Fruit fly (Drosophila melanogaster) whole organism, adult: ENCODE measurements around the gene pkm.

Experiments
- CG14711 ChIP-seq: fragments of 200-800 bp; sonication (Bioruptor generic); optimal IDR thresholded peaks from 2 replicates; lab custom pipeline; 2018; ENCODE audit warnings: missing biosample characterization, mild to moderate bottlenecking, missing genetic modification characterization, moderate library complexity
- CG5204 ChIP-seq: fragments of 200-800 bp; sonication (Bioruptor generic); optimal IDR thresholded peaks from 2 replicates; lab custom pipeline; 2016; ENCODE audit warnings: missing biosample characterization, missing genetic modification characterization
- CG7101 ChIP-seq: fragments of 200-800 bp; sonication (Bioruptor generic); optimal IDR thresholded peaks from 2 replicates; lab custom pipeline; 2018; ENCODE audit warnings: missing biosample characterization, mild to moderate bottlenecking, missing genetic modification characterization, moderate library complexity
- Hr96 ChIP-seq: fragments of 200-800 bp; sonication (Bioruptor generic); optimal IDR thresholded peaks from 2 replicates; lab custom pipeline; 2016; ENCODE audit warnings: missing biosample characterization, missing genetic modification characterization
- Mnt ChIP-seq: fragments of 200-800 bp; sonication (Bioruptor generic); optimal IDR thresholded peaks from 2 replicates; lab custom pipeline; 2016; ENCODE audit warnings: missing biosample characterization, mild to moderate bottlenecking, missing genetic modification characterization
- cic ChIP-seq: fragments of 200-800 bp; sonication (Bioruptor generic); optimal IDR thresholded peaks from 2 replicates; lab custom pipeline; 2017; ENCODE audit warnings: missing biosample characterization, mild to moderate bottlenecking, missing genetic modification characterization, moderate library complexity

DNA sequence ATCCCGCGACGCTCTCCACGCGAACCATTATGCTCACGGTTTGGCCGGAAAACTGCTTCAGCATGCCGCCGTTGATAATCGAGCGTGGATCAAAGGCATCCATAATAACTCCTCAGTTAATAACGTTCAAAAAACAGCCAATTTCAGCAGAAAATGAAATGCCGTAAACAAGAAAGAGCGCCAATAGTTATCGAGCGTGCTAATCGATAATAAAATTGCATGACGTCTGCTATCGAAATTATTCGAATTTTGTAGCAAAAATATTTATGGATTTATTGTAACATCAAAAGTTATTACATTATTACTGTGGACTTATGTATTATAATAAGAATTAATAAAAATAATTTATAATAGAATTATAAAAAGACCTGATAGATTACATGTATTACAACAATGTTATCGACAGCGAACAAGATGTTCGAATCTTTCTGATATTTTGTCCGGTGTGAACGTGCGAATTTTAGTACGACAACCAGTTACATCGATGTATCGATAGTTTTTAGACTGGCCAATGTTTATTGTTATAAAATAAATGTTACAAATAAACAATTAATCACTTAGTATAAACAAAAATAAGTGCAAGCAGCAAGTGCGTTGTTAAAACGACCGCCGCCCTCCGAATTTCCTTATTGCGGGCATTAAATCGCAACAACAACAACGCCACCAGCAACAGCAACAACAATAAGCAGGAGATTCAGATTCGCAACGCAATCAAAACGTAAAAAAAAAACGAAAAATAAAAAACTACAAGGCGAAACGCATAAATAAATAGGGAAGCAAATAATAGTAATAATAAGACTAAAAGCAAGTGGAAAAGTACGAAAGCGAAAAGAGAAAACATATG lies 31.9 kb upstream of the pkm start, which contains the start of the genes RPA3 and Met:
- TF ChIP-seq Mnt (peak; percentile 17), CG5204 (GFP tag; lab: Kevin White, UChicago) (no peak), Hr96 (GFP tag; lab: Kevin White, UChicago) (no peak), CG14711 (no peak), cic (GFP tag; lab: Kevin White, UChicago) (no peak), CG7101 (tag; lab: Kevin White, UChicago) (no peak)
